Worm (Caenorhabditis elegans) whole organism, young adult: Measurements from ENCODE around the gene spp-5.
A peak's percentile ranks its signal among the peaks of the same experiment; 100 is the strongest.

Experiments
- B0019.2 ChIP-seq: fragments of 200-800 bp; sonication (Bioruptor generic); conservative IDR thresholded peaks from 2 replicates; pipeline ENCODE4 v1.3.6; 2022; ENCODE audit warnings: missing genetic modification reagents, missing genetic modification characterization, missing compliant biosample characterization
- B0035.1 ChIP-seq: sonication (generic microtip); optimal IDR thresholded peaks from 2 replicates; lab custom pipeline; 2016; ENCODE audit warnings: missing genetic modification characterization, mild to moderate bottlenecking, missing compliant biosample characterization, missing genotype, missing genetic modification reagents
- F10E7.11 ChIP-seq: sonication (generic microtip); optimal IDR thresholded peaks from 2 replicates; lab custom pipeline; 2017; ENCODE audit warnings: mild to moderate bottlenecking, missing genetic modification characterization, moderate library complexity, missing compliant biosample characterization
- F33H1.4 ChIP-seq: fragments of 200-800 bp; sonication (Bioruptor generic); IDR thresholded peaks from 2 replicates; pipeline ENCODE4 v1.3.6; 2022; ENCODE audit warnings: missing genetic modification reagents, missing genetic modification characterization, missing compliant biosample characterization
- F52B5.7 ChIP-seq: sonication (generic microtip); optimal IDR thresholded peaks from 2 replicates; lab custom pipeline; 2016; ENCODE audit warnings: mild to moderate bottlenecking, missing genetic modification characterization, missing compliant biosample characterization
- F55B11.4 ChIP-seq: sonication (generic microtip); optimal IDR thresholded peaks from 2 replicates; lab custom pipeline; 2016; ENCODE audit warnings: missing compliant biosample characterization, missing genetic modification characterization, borderline replicate concordance; ENCODE audit not compliant: insufficient read depth
- Y56A3A.18 ChIP-seq: fragments of 200-800 bp; sonication (Bioruptor generic); IDR thresholded peaks from 2 replicates; pipeline ENCODE4 v1.3.6; 2022; ENCODE audit warnings: missing genetic modification reagents, missing genetic modification characterization, missing compliant biosample characterization
- ZK185.1 ChIP-seq: sonication (generic microtip); optimal IDR thresholded peaks from 2 replicates; lab custom pipeline; 2016; ENCODE audit warnings: mild to moderate bottlenecking, missing genetic modification characterization, missing compliant biosample characterization; ENCODE audit not compliant: poor library complexity, severe bottlenecking
- atf-7 ChIP-seq: sonication (generic microtip); optimal IDR thresholded peaks from 2 replicates; lab custom pipeline; 2017; ENCODE audit warnings: mild to moderate bottlenecking, missing genetic modification characterization, missing compliant biosample characterization
- attf-5 ChIP-seq: fragments of 200-800 bp; sonication (Bioruptor generic); optimal IDR thresholded peaks from 2 replicates; lab custom pipeline; 2018; ENCODE audit warnings: mild to moderate bottlenecking, missing genetic modification characterization, missing compliant biosample characterization
- cebp-1 ChIP-seq, 2 experiments: fragments of 200-800 bp in 1 of 2; sonication (Bioruptor generic) in 1 of 2; sonication (generic microtip) in 1 of 2; IDR thresholded peaks in 1 of 2; optimal IDR thresholded peaks in 1 of 2; 2 replicates each; pipeline versions ENCODE4 v1.3.6 to Lab custom; 2017 to 2022; ENCODE audit warnings: missing compliant biosample characterization in 2 of 2, missing genetic modification characterization in 2 of 2, mild to moderate bottlenecking in 1 of 2, missing genetic modification reagents in 1 of 2, moderate library complexity in 1 of 2
- cebp-2 ChIP-seq: fragments of 200-800 bp; sonication (Bioruptor generic); IDR thresholded peaks from 2 replicates; pipeline ENCODE4 v1.3.6; 2022; ENCODE audit warnings: missing genetic modification characterization, missing compliant biosample characterization
- ceh-58 ChIP-seq: fragments of 200-800 bp; sonication (Bioruptor generic); IDR thresholded peaks from 2 replicates; pipeline ENCODE4 v1.3.6; 2022; ENCODE audit warnings: missing genetic modification characterization, missing compliant biosample characterization
- ceh-91 ChIP-seq: fragments of 200-800 bp; sonication (Bioruptor generic); IDR thresholded peaks from 2 replicates; pipeline ENCODE4 v1.3.6; 2022; ENCODE audit warnings: missing genetic modification reagents, missing genetic modification characterization, missing compliant biosample characterization
- chd-7 ChIP-seq: sonication (generic microtip); optimal IDR thresholded peaks from 2 replicates; lab custom pipeline; 2016; ENCODE audit warnings: mild to moderate bottlenecking, missing genetic modification characterization, moderate library complexity, missing compliant biosample characterization
- dpff-1 ChIP-seq: sonication (generic microtip); optimal IDR thresholded peaks from 2 replicates; lab custom pipeline; 2017; ENCODE audit warnings: mild to moderate bottlenecking, missing genetic modification characterization, missing compliant biosample characterization
- dpl-1 ChIP-seq: fragments of 150-350 bp; optimal IDR thresholded peaks from 2 replicates; lab custom pipeline; 2014; ENCODE audit warnings: missing biosample characterization, missing genetic modification reagents, missing genetic modification characterization
- efl-1 ChIP-seq: fragments of 150-350 bp; optimal IDR thresholded peaks from 2 replicates; lab custom pipeline; 2014; ENCODE audit warnings: missing biosample characterization, missing genetic modification reagents, missing genetic modification characterization
- egrh-3 ChIP-seq: fragments of 200-800 bp; sonication (Bioruptor generic); IDR thresholded peaks from 2 replicates; pipeline ENCODE4 v1.3.6; 2022; ENCODE audit warnings: missing genetic modification reagents, missing genetic modification characterization, missing compliant biosample characterization
- fkh-3 ChIP-seq: sonication (generic microtip); optimal IDR thresholded peaks from 2 replicates; lab custom pipeline; 2016; ENCODE audit warnings: mild to moderate bottlenecking, missing genetic modification characterization, missing compliant biosample characterization
- hlh-26 ChIP-seq: fragments of 200-800 bp; sonication (Bioruptor generic); conservative IDR thresholded peaks from 2 replicates; pipeline ENCODE4 v1.3.6; 2022; ENCODE audit warnings: missing genetic modification reagents, missing genetic modification characterization, missing compliant biosample characterization
- hmg-20 ChIP-seq: fragments of 200-800 bp; sonication (Bioruptor generic); IDR thresholded peaks from 2 replicates; pipeline ENCODE4 v1.3.6; 2022; ENCODE audit warnings: missing genetic modification reagents, missing genetic modification characterization, missing compliant biosample characterization
- hrde-1 ChIP-seq: sonication (generic microtip); optimal IDR thresholded peaks from 2 replicates; lab custom pipeline; 2016; ENCODE audit warnings: missing genetic modification characterization, mild to moderate bottlenecking, missing compliant biosample characterization, moderate library complexity, missing genotype, missing genetic modification reagents, borderline replicate concordance
- let-526 ChIP-seq: fragments of 200-800 bp; sonication (Bioruptor generic); IDR thresholded peaks from 2 replicates; pipeline ENCODE4 v1.3.6; 2022; ENCODE audit warnings: missing genetic modification reagents, missing genetic modification characterization, missing compliant biosample characterization
- let-607 ChIP-seq, 2 experiments: fragments of 200-800 bp in 1 of 2; sonication (Bioruptor generic) in 1 of 2; sonication (generic microtip) in 1 of 2; optimal IDR thresholded peaks; 2 replicates each; lab custom pipeline; 2016 to 2018; ENCODE audit warnings: mild to moderate bottlenecking in 2 of 2, missing compliant biosample characterization in 2 of 2, missing genetic modification characterization in 2 of 2, moderate library complexity in 2 of 2, missing genotype in 1 of 2
- lir-1 ChIP-seq: fragments of 200-800 bp; sonication (Bioruptor generic); conservative IDR thresholded peaks from 2 replicates; pipeline ENCODE4 v1.3.6; 2022; ENCODE audit warnings: missing genetic modification reagents, missing genetic modification characterization, missing compliant biosample characterization
- lsy-27 ChIP-seq: sonication (generic microtip); optimal IDR thresholded peaks from 2 replicates; lab custom pipeline; 2017; ENCODE audit warnings: missing genetic modification characterization, mild to moderate bottlenecking, missing compliant biosample characterization, antibody characterized with exemption, missing genotype, borderline replicate concordance; ENCODE audit not compliant: insufficient read depth
- madf-6 ChIP-seq: fragments of 200-800 bp; sonication (Bioruptor generic); IDR thresholded peaks from 2 replicates; pipeline ENCODE4 v1.3.6; 2022; ENCODE audit warnings: missing genetic modification reagents, missing genetic modification characterization, missing compliant biosample characterization
- madf-8 ChIP-seq: fragments of 200-800 bp; sonication (Bioruptor generic); conservative IDR thresholded peaks from 2 replicates; pipeline ENCODE4 v1.3.6; 2022; ENCODE audit warnings: missing genetic modification reagents, missing genetic modification characterization, missing compliant biosample characterization
- mcd-1 ChIP-seq: fragments of 200-800 bp; sonication (Bioruptor generic); IDR thresholded peaks from 2 replicates; pipeline ENCODE4 v1.3.6; 2022; ENCODE audit warnings: missing genetic modification reagents, missing genetic modification characterization, missing compliant biosample characterization
- nfyb-1 ChIP-seq: fragments of 200-800 bp; sonication (Bioruptor generic); IDR thresholded peaks from 2 replicates; pipeline ENCODE4 v1.3.6; 2022; ENCODE audit warnings: missing genetic modification reagents, missing genetic modification characterization, missing compliant biosample characterization
- nhr-80 ChIP-seq: sonication (generic microtip); optimal IDR thresholded peaks from 2 replicates; lab custom pipeline; 2016; ENCODE audit warnings: missing genetic modification characterization, missing compliant biosample characterization
- pbrm-1 ChIP-seq: fragments of 200-800 bp; sonication (Bioruptor generic); IDR thresholded peaks from 2 replicates; pipeline ENCODE4 v1.3.6; 2022; ENCODE audit warnings: missing genetic modification reagents, missing genetic modification characterization, missing compliant biosample characterization
- rcor-1 ChIP-seq: fragments of 200-800 bp; sonication (Bioruptor generic); IDR thresholded peaks from 2 replicates; pipeline ENCODE4 v1.3.6; 2022; ENCODE audit warnings: missing genetic modification reagents, missing genetic modification characterization, missing compliant biosample characterization
- rpc-1 ChIP-seq, 2 experiments: fragments of 150-350 bp in 1 of 2; sonication (generic microtip) in 1 of 2; optimal IDR thresholded peaks; 2 replicates each; lab custom pipeline; 2014 to 2018; ENCODE audit warnings: missing biosample characterization in 1 of 2, missing genetic modification characterization in 1 of 2, missing genetic modification reagents in 1 of 2, missing genotype in 1 of 2
- sptf-2 ChIP-seq: fragments of 200-800 bp; sonication (Bioruptor generic); optimal IDR thresholded peaks from 2 replicates; lab custom pipeline; 2018; ENCODE audit warnings: mild to moderate bottlenecking, missing genetic modification characterization, missing compliant biosample characterization
- tbx-9 ChIP-seq: sonication (generic microtip); optimal IDR thresholded peaks from 2 replicates; lab custom pipeline; 2016; ENCODE audit warnings: borderline replicate concordance, missing genetic modification characterization, inconsistent platforms, missing compliant biosample characterization
- tlf-1 ChIP-seq: fragments of 200-800 bp; sonication (Bioruptor generic); optimal IDR thresholded peaks from 2 replicates; lab custom pipeline; 2018; ENCODE audit warnings: mild to moderate bottlenecking, missing genetic modification characterization, missing compliant biosample characterization
- zim-3 ChIP-seq: sonication (generic microtip); optimal IDR thresholded peaks from 2 replicates; lab custom pipeline; 2017; ENCODE audit warnings: mild to moderate bottlenecking, missing genetic modification characterization, moderate library complexity, missing compliant biosample characterization
- ztf-22 ChIP-seq: fragments of 200-800 bp; sonication (Bioruptor generic); optimal IDR thresholded peaks from 2 replicates; lab custom pipeline; 2018; ENCODE audit warnings: mild to moderate bottlenecking, missing genetic modification characterization, moderate library complexity, missing compliant biosample characterization
- ztf-25 ChIP-seq: fragments of 200-800 bp; sonication (Bioruptor generic); IDR thresholded peaks from 2 replicates; pipeline ENCODE4 v1.3.6; 2022; ENCODE audit warnings: missing genetic modification reagents, missing genetic modification characterization, missing compliant biosample characterization
- ztf-28 ChIP-seq: fragments of 200-800 bp; sonication (Bioruptor generic); IDR thresholded peaks from 2 replicates; pipeline ENCODE4 v1.3.6; 2022; ENCODE audit warnings: missing genetic modification reagents, missing genetic modification characterization, missing compliant biosample characterization

spp-5 gene

DNA sequence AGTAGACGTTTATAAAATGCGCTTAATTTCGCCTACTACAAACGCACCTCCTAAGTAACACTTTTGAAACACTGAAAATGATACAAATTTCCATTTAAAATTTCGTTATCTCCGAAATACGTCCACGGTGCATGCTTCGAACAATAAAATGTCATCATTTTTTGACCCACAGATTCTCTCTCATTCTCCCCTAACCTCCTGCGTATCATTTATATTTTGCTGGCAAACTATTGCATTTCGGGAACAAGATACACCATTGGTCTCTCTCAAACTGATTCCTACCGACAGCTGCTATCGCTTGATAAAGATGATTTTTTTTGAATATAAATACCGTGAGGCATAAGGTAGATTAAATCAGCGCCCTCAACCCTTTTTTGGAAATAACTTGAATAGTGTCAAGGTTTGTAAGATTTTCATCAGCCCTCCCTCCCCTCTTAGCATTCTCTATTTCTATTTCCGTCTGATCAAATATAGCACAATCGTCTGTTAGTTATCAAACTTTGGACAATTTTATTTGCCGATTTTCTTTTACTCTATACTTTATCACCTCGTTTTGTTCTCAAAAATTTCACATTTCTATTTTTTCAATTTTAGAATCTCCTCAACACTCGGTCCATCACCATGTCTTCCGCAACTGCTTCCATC is 20.9 kb upstream of the spp-5 start, which contains the start of gene C07D8.6 (continued):
- peak; percentile 32 for TF ChIP-seq atf-7 (tag; lab: Kevin White, UChicago)
- no peak for TF ChIP-seq F55B11.4 (tag; lab: Kevin White, UChicago)
- TF ChIP-seq ceh-58 (GFP tag; lab: Robert Waterston, UW) = no peak
- no peak for TF ChIP-seq cebp-1 (GFP tag; IDR thresholded peaks at IDR 0.05; lab: Robert Waterston, UW)
- peak; percentile 3 for TF ChIP-seq cebp-1 (tag; optimal IDR thresholded peaks at IDR 0.05; lab: Kevin White, UChicago)
- TF ChIP-seq F33H1.4 (GFP tag; lab: Robert Waterston, UW) = no peak
- no peak for TF ChIP-seq sptf-2 (GFP tag; lab: Kevin White, UChicago)
- TF ChIP-seq nhr-80 (tag; lab: Kevin White, UChicago) = peak; percentile 99
- TF ChIP-seq cebp-2 (GFP tag; lab: Robert Waterston, UW) = no peak

DNA sequence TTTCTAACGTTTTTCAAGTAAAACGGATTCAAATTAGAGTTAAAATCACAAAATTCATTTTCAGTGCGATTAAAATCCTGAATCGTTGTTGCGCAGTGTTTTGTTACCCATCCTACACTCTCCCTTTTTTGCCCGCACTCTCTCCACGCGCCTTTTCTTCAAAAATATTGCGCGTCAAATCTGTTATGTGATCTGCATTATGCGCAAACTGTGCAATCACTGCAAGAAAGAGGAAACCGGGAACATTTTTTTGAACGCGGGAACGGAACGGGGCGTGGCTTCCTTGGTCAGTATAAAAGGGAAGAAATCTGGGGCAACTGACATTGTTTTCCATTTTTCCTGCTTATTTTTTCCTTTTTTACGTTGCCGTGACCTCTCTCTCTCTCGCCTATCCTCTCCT is 20.2 kb upstream of the spp-5 start:
- TF ChIP-seq Y56A3A.18 (GFP tag; lab: Robert Waterston, UW) = no peak
- TF ChIP-seq egrh-3 (GFP tag; lab: Robert Waterston, UW) = no peak
- peak; percentile 63 for TF ChIP-seq madf-6
- peak; percentile 3 for TF ChIP-seq dpl-1 (GFP tag; lab: Kevin White, UChicago)
- TF ChIP-seq efl-1 = peak; percentile 70
- peak; percentile 23; the same call in 1 of the 2 replicates for TF ChIP-seq madf-8
- TF ChIP-seq attf-5 = no peak
- TF ChIP-seq rcor-1 (GFP tag; lab: Robert Waterston, UW) = 0 out of 2 replicates have a peak, but pooled peaks have one; percentile 23

DNA sequence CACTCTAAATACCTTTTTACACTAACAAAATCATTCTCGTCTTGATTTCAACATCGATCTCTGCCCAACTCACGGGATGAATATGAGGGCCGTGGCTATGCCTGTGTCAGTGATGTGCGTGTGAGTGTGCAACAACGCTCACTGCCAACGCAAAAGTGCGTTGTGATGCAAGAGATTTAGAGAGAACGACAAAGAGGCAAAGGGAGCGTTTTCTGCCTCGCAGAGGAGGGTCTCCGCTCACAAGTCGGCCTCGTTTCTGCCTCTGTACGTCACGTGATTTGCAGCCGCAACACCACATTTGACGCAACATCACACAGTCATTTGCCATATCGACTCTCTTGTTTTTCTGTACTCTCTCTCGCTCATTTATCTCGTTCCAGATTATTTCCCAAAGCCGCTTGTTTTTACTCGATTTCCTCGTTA is 14.2 kb upstream of the spp-5 start, which contains the start of gene epg-7:
Gene epg-7, plus strand, starts transcription at position 413 of the 423 bp plus-strand sequence.
- TF ChIP-seq pbrm-1 (GFP tag; lab: Robert Waterston, UW) (peak; percentile 78), ztf-28 (GFP tag; lab: Robert Waterston, UW) (no peak), let-526 (GFP tag; lab: Robert Waterston, UW) (peak; percentile 88), F10E7.11 (tag; lab: Kevin White, UChicago) (no peak), dpff-1 (tag; lab: Kevin White, UChicago) (no peak), let-607 (tag; optimal IDR thresholded peaks at IDR 0.05; lab: Kevin White, UChicago) (peak; percentile 50 to 79), efl-1 (no peak), F52B5.7 (tag; lab: Kevin White, UChicago) (no peak), tbx-9 (no peak), atf-7 (tag; lab: Kevin White, UChicago) (peak; percentile 83), rpc-1 (optimal IDR thresholded peaks at IDR 0.05; lab: Kevin White, UChicago) (no peak), rpc-1 (tag; optimal IDR thresholded peaks at IDR 0.05; lab: Kevin White, UChicago) (no peak), B0035.1 (tag; lab: Kevin White, UChicago) (no peak), chd-7 (peak; percentile 90), hrde-1 (tag; lab: Kevin White, UChicago) (no peak), mcd-1 (GFP tag; lab: Robert Waterston, UW) (peak; percentile 81), B0019.2 (GFP tag; lab: Robert Waterston, UW) (no peak), ceh-91 (no peak), hlh-26 (GFP tag; lab: Robert Waterston, UW) (no peak), F55B11.4 (tag; lab: Kevin White, UChicago) (no peak), fkh-3 (tag; lab: Kevin White, UChicago) (no peak), tlf-1 (GFP tag; lab: Kevin White, UChicago) (peak; percentile 62), rcor-1 (GFP tag; lab: Robert Waterston, UW) (peak; percentile 82), hmg-20 (GFP tag; lab: Robert Waterston, UW) (peak; percentile 64), nfyb-1 (GFP tag; lab: Robert Waterston, UW) (peak; percentile 93), zim-3 (tag; lab: Kevin White, UChicago) (no peak), lir-1 (GFP tag; lab: Robert Waterston, UW) (peak; percentile 91), ZK185.1 (tag; lab: Kevin White, UChicago) (peak; percentile 74), lsy-27 (no peak), egrh-3 (GFP tag; lab: Robert Waterston, UW) (peak; percentile 47; the same call in 1 of the 2 replicates), ztf-25 (GFP tag; lab: Robert Waterston, UW) (0 out of 2 replicates have a peak, but pooled peaks have one; percentile 26), ztf-22 (GFP tag; lab: Kevin White, UChicago) (peak; percentile 78)
